Worm (Caenorhabditis elegans) whole organism, young adult: ENCODE data around the gene ZK1248.11.

ENCODE experiments used
- B0019.2 ChIP-seq: fragments of 200-800 bp; sonication (Bioruptor generic); conservative IDR thresholded peaks from 2 replicates; pipeline ENCODE4 v1.3.6; 2022; ENCODE audit warnings: missing genetic modification reagents, missing genetic modification characterization, missing compliant biosample characterization
- B0035.1 ChIP-seq: sonication (generic microtip); optimal IDR thresholded peaks from 2 replicates; lab custom pipeline; 2016; ENCODE audit warnings: missing genetic modification characterization, mild to moderate bottlenecking, missing compliant biosample characterization, missing genotype, missing genetic modification reagents
- F39B2.1 ChIP-seq: fragments of 200-800 bp; sonication (Bioruptor generic); IDR thresholded peaks from 2 replicates; pipeline ENCODE4 v1.3.6; 2022; ENCODE audit warnings: missing genetic modification reagents, missing genetic modification characterization, missing compliant biosample characterization
- F49E8.2 ChIP-seq: sonication (generic microtip); optimal IDR thresholded peaks from 3 replicates; lab custom pipeline; 2017; ENCODE audit warnings: missing genetic modification characterization, mild to moderate bottlenecking, missing compliant biosample characterization, antibody characterized with exemption, moderate library complexity; ENCODE audit not compliant: insufficient read depth
- F57A8.1 ChIP-seq: fragments of 200-800 bp; sonication (Bioruptor generic); optimal IDR thresholded peaks from 2 replicates; lab custom pipeline; 2018; ENCODE audit warnings: mild to moderate bottlenecking, missing genetic modification characterization, moderate library complexity, missing compliant biosample characterization
- K11D2.4 ChIP-seq: fragments of 200-800 bp; sonication (Bioruptor generic); IDR thresholded peaks from 2 replicates; pipeline ENCODE4 v1.3.6; 2022; ENCODE audit warnings: missing genetic modification reagents, missing genetic modification characterization, missing compliant biosample characterization
- K12H6.12 ChIP-seq: fragments of 200-800 bp; sonication (Bioruptor generic); optimal IDR thresholded peaks from 2 replicates; lab custom pipeline; 2018; ENCODE audit warnings: mild to moderate bottlenecking, missing genetic modification characterization, missing compliant biosample characterization
- Y67H2A.10 ChIP-seq: fragments of 200-800 bp; sonication (Bioruptor generic); conservative IDR thresholded peaks from 2 replicates; pipeline ENCODE4 v1.3.6; 2022; ENCODE audit warnings: missing genetic modification reagents, missing genetic modification characterization, missing compliant biosample characterization
- atf-7 ChIP-seq: sonication (generic microtip); optimal IDR thresholded peaks from 2 replicates; lab custom pipeline; 2017; ENCODE audit warnings: mild to moderate bottlenecking, missing genetic modification characterization, missing compliant biosample characterization
- athp-1 ChIP-seq: sonication (generic microtip); optimal IDR thresholded peaks from 2 replicates; lab custom pipeline; 2017; ENCODE audit warnings: mild to moderate bottlenecking, missing genetic modification characterization, missing compliant biosample characterization
- attf-3 ChIP-seq: fragments of 200-800 bp; sonication (Bioruptor generic); conservative IDR thresholded peaks from 2 replicates; pipeline ENCODE4 v1.3.6; 2022; ENCODE audit warnings: missing genetic modification reagents, missing genetic modification characterization, missing compliant biosample characterization
- attf-5 ChIP-seq: fragments of 200-800 bp; sonication (Bioruptor generic); optimal IDR thresholded peaks from 2 replicates; lab custom pipeline; 2018; ENCODE audit warnings: mild to moderate bottlenecking, missing genetic modification characterization, missing compliant biosample characterization
- bed-1 ChIP-seq: fragments of 200-800 bp; sonication (Bioruptor generic); IDR thresholded peaks from 2 replicates; pipeline ENCODE4 v1.3.6; 2022; ENCODE audit warnings: missing genetic modification reagents, missing genetic modification characterization, missing compliant biosample characterization
- ccch-3 ChIP-seq: fragments of 200-800 bp; sonication (Bioruptor generic); optimal IDR thresholded peaks from 2 replicates; lab custom pipeline; 2018; ENCODE audit warnings: mild to moderate bottlenecking, missing genetic modification characterization, missing compliant biosample characterization
- cebp-2 ChIP-seq: fragments of 200-800 bp; sonication (Bioruptor generic); IDR thresholded peaks from 2 replicates; pipeline ENCODE4 v1.3.6; 2022; ENCODE audit warnings: missing genetic modification characterization, missing compliant biosample characterization
- ceh-100 ChIP-seq: fragments of 200-800 bp; sonication (Bioruptor generic); IDR thresholded peaks from 2 replicates; pipeline ENCODE4 v1.3.6; 2022; ENCODE audit warnings: missing genetic modification reagents, missing genetic modification characterization, missing compliant biosample characterization
- ceh-27 ChIP-seq: fragments of 200-800 bp; sonication (Bioruptor generic); optimal IDR thresholded peaks from 2 replicates; lab custom pipeline; 2018; ENCODE audit warnings: mild to moderate bottlenecking, missing genetic modification characterization, moderate library complexity, missing compliant biosample characterization
- ceh-40 ChIP-seq: fragments of 200-800 bp; sonication (Bioruptor generic); IDR thresholded peaks from 2 replicates; pipeline ENCODE4 v1.3.6; 2022; ENCODE audit warnings: missing genetic modification characterization, missing compliant biosample characterization
- ceh-79 ChIP-seq: sonication (generic microtip); optimal IDR thresholded peaks from 2 replicates; lab custom pipeline; 2017; ENCODE audit warnings: mild to moderate bottlenecking, missing genetic modification characterization, missing compliant biosample characterization
- ceh-91 ChIP-seq: fragments of 200-800 bp; sonication (Bioruptor generic); IDR thresholded peaks from 2 replicates; pipeline ENCODE4 v1.3.6; 2022; ENCODE audit warnings: missing genetic modification reagents, missing genetic modification characterization, missing compliant biosample characterization
- dox-1 ChIP-seq: fragments of 200-800 bp; sonication (Bioruptor generic); IDR thresholded peaks from 2 replicates; pipeline ENCODE4 v1.3.6; 2022; ENCODE audit warnings: missing genetic modification reagents, missing genetic modification characterization, missing compliant biosample characterization
- egl-18 ChIP-seq: fragments of 200-800 bp; sonication (Bioruptor generic); IDR thresholded peaks from 2 replicates; pipeline ENCODE4 v1.3.6; 2022; ENCODE audit warnings: missing genetic modification reagents, missing genetic modification characterization, missing compliant biosample characterization
- fkh-3 ChIP-seq: sonication (generic microtip); optimal IDR thresholded peaks from 2 replicates; lab custom pipeline; 2016; ENCODE audit warnings: mild to moderate bottlenecking, missing genetic modification characterization, missing compliant biosample characterization
- hlh-12 ChIP-seq: sonication (generic microtip); optimal IDR thresholded peaks from 2 replicates; lab custom pipeline; 2016; ENCODE audit warnings: missing genetic modification characterization, missing compliant biosample characterization
- hlh-26 ChIP-seq: fragments of 200-800 bp; sonication (Bioruptor generic); conservative IDR thresholded peaks from 2 replicates; pipeline ENCODE4 v1.3.6; 2022; ENCODE audit warnings: missing genetic modification reagents, missing genetic modification characterization, missing compliant biosample characterization
- hmg-20 ChIP-seq: fragments of 200-800 bp; sonication (Bioruptor generic); IDR thresholded peaks from 2 replicates; pipeline ENCODE4 v1.3.6; 2022; ENCODE audit warnings: missing genetic modification reagents, missing genetic modification characterization, missing compliant biosample characterization
- hrde-1 ChIP-seq: sonication (generic microtip); optimal IDR thresholded peaks from 2 replicates; lab custom pipeline; 2016; ENCODE audit warnings: missing genetic modification characterization, mild to moderate bottlenecking, missing compliant biosample characterization, moderate library complexity, missing genotype, missing genetic modification reagents, borderline replicate concordance
- hsf-1 ChIP-seq: fragments of 200-800 bp; sonication (Bioruptor generic); IDR thresholded peaks from 2 replicates; pipeline ENCODE4 v1.3.6; 2022; ENCODE audit warnings: missing genetic modification reagents, missing genetic modification characterization, missing compliant biosample characterization
- let-607 ChIP-seq, 2 experiments: fragments of 200-800 bp in 1 of 2; sonication (Bioruptor generic) in 1 of 2; sonication (generic microtip) in 1 of 2; optimal IDR thresholded peaks; 2 replicates each; lab custom pipeline; 2016 to 2018; ENCODE audit warnings: mild to moderate bottlenecking in 2 of 2, missing compliant biosample characterization in 2 of 2, missing genetic modification characterization in 2 of 2, moderate library complexity in 2 of 2, missing genotype in 1 of 2
- lin-35 ChIP-seq, 3 experiments: fragments of 150-350 bp in 2 of 3; sonication (generic microtip) in 1 of 3; optimal IDR thresholded peaks; 2 replicates each; lab custom pipeline; 2014 to 2018; ENCODE audit warnings: missing biosample characterization in 3 of 3, missing genetic modification characterization in 3 of 3, missing genetic modification reagents in 3 of 3
- lin-40 ChIP-seq: sonication (generic microtip); optimal IDR thresholded peaks from 2 replicates; lab custom pipeline; 2016; ENCODE audit warnings: missing genetic modification characterization, mild to moderate bottlenecking, missing compliant biosample characterization, missing genotype, missing genetic modification reagents
- lin-54 ChIP-seq: fragments of 200-800 bp; sonication (Bioruptor generic); optimal IDR thresholded peaks from 2 replicates; lab custom pipeline; 2018; ENCODE audit warnings: mild to moderate bottlenecking, missing genetic modification characterization, missing compliant biosample characterization
- lsl-1 ChIP-seq: fragments of 200-800 bp; sonication (Bioruptor generic); optimal IDR thresholded peaks from 2 replicates; lab custom pipeline; 2018; ENCODE audit warnings: mild to moderate bottlenecking, missing genetic modification characterization, moderate library complexity, missing compliant biosample characterization
- madf-3 ChIP-seq: fragments of 200-800 bp; sonication (Bioruptor generic); IDR thresholded peaks from 2 replicates; pipeline ENCODE4 v1.3.6; 2022; ENCODE audit warnings: missing genetic modification reagents, missing genetic modification characterization, missing compliant biosample characterization
- madf-6 ChIP-seq: fragments of 200-800 bp; sonication (Bioruptor generic); IDR thresholded peaks from 2 replicates; pipeline ENCODE4 v1.3.6; 2022; ENCODE audit warnings: missing genetic modification reagents, missing genetic modification characterization, missing compliant biosample characterization
- mel-28 ChIP-seq: sonication (generic microtip); optimal IDR thresholded peaks from 2 replicates; lab custom pipeline; 2016; ENCODE audit warnings: borderline replicate concordance, mild to moderate bottlenecking, missing genetic modification characterization, missing compliant biosample characterization
- nfya-2 ChIP-seq: fragments of 200-800 bp; sonication (Bioruptor generic); IDR thresholded peaks from 2 replicates; pipeline ENCODE4 v1.3.6; 2022; ENCODE audit warnings: missing genetic modification reagents, missing genetic modification characterization, missing compliant biosample characterization
- nfyb-1 ChIP-seq: fragments of 200-800 bp; sonication (Bioruptor generic); IDR thresholded peaks from 2 replicates; pipeline ENCODE4 v1.3.6; 2022; ENCODE audit warnings: missing genetic modification reagents, missing genetic modification characterization, missing compliant biosample characterization
- nhr-27 ChIP-seq: fragments of 200-800 bp; sonication (Bioruptor generic); optimal IDR thresholded peaks from 2 replicates; lab custom pipeline; 2018; ENCODE audit warnings: mild to moderate bottlenecking, missing genetic modification characterization, moderate library complexity, missing compliant biosample characterization
- rec-8 ChIP-seq, 2 experiments: sonication (generic microtip); optimal IDR thresholded peaks; 2 replicates each; lab custom pipeline; 2016; ENCODE audit warnings: mild to moderate bottlenecking in 2 of 2, missing genetic modification characterization in 2 of 2, missing genetic modification reagents in 2 of 2, missing genotype in 2 of 2, missing biosample characterization in 1 of 2, missing compliant biosample characterization in 1 of 2, moderate library complexity in 1 of 2
- rpc-1 ChIP-seq, 2 experiments: fragments of 150-350 bp in 1 of 2; sonication (generic microtip) in 1 of 2; optimal IDR thresholded peaks; 2 replicates each; lab custom pipeline; 2014 to 2018; ENCODE audit warnings: missing biosample characterization in 1 of 2, missing genetic modification characterization in 1 of 2, missing genetic modification reagents in 1 of 2, missing genotype in 1 of 2
- snpc-1.1 ChIP-seq: sonication (generic microtip); optimal IDR thresholded peaks from 2 replicates; lab custom pipeline; 2017; ENCODE audit warnings: missing genetic modification characterization, mild to moderate bottlenecking, missing compliant biosample characterization, antibody characterized with exemption, moderate library complexity, missing genotype, missing genetic modification reagents; ENCODE audit not compliant: insufficient read depth
- sptf-2 ChIP-seq: fragments of 200-800 bp; sonication (Bioruptor generic); optimal IDR thresholded peaks from 2 replicates; lab custom pipeline; 2018; ENCODE audit warnings: mild to moderate bottlenecking, missing genetic modification characterization, missing compliant biosample characterization
- tbp1 ChIP-seq: fragments of 200-800 bp; sonication (Bioruptor generic); optimal IDR thresholded peaks from 2 replicates; lab custom pipeline; 2018; ENCODE audit warnings: mild to moderate bottlenecking, missing genetic modification characterization, missing compliant biosample characterization
- zfh-2 ChIP-seq: fragments of 200-800 bp; sonication (Bioruptor generic); conservative IDR thresholded peaks from 2 replicates; pipeline ENCODE4 v1.3.6; 2022; ENCODE audit warnings: missing genetic modification reagents, missing genetic modification characterization, missing compliant biosample characterization
- ztf-25 ChIP-seq: fragments of 200-800 bp; sonication (Bioruptor generic); IDR thresholded peaks from 2 replicates; pipeline ENCODE4 v1.3.6; 2022; ENCODE audit warnings: missing genetic modification reagents, missing genetic modification characterization, missing compliant biosample characterization
- ztf-26 ChIP-seq: sonication (generic microtip); optimal IDR thresholded peaks from 2 replicates; lab custom pipeline; 2017; ENCODE audit warnings: missing genetic modification characterization, missing compliant biosample characterization

ZK1248.11 gene

DNA sequence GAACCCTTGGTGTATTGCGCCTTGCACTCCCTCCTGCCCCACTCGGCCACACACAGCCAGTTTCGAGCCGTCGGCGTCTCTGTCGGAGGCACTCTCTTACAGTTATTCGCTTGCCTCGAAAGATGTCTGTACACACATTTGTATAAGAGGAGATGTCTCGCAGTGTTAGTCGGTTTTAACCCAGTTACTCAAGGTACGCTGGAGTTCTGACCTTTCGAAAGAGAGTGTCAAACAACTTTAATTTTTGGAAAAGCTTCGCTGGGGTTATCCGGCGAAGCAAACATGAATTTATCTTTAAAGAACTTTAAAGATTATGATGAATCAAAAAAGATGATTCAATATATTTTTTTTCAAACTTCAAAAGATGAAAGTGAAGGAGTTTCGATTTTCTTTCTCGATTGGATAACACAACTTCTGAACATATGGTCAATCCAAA, 16.3 kb upstream of the ZK1248.11 start:
- peak; percentile 99 for TF ChIP-seq snpc-1.1 (tag; lab: Kevin White, UChicago)
- peak; percentile 99 for TF ChIP-seq nfyb-1 (GFP tag; lab: Robert Waterston, UW)
- peak; percentile 95 for TF ChIP-seq madf-3 (GFP tag; lab: Robert Waterston, UW)
- TF ChIP-seq ztf-25 (GFP tag; lab: Robert Waterston, UW): peak; percentile 80
- TF ChIP-seq bed-1 (GFP tag; lab: Robert Waterston, UW): peak; percentile 77; the same call in 1 of the 2 replicates
- peak; percentile 99 for TF ChIP-seq K12H6.12
- peak; percentile 98 for TF ChIP-seq atf-7 (tag; lab: Kevin White, UChicago)
- peak; percentile 94 for TF ChIP-seq cebp-2
- peak; percentile 99 for TF ChIP-seq dox-1 (GFP tag; lab: Robert Waterston, UW)
- peak; percentile 83 to 94 for TF ChIP-seq let-607 (tag; optimal IDR thresholded peaks at IDR 0.05; lab: Kevin White, UChicago)
- TF ChIP-seq attf-5: peak; percentile 95
- peak; percentile 91 for TF ChIP-seq sptf-2
- peak; percentile 90 for TF ChIP-seq Y67H2A.10
- TF ChIP-seq ceh-27 (GFP tag; lab: Kevin White, UChicago): peak; percentile 99
- peak; percentile 94 for TF ChIP-seq madf-6 (GFP tag; lab: Robert Waterston, UW)
- peak; percentile 82 for TF ChIP-seq B0019.2 (GFP tag; lab: Robert Waterston, UW)
- TF ChIP-seq lin-40 (tag; lab: Kevin White, UChicago): peak; percentile 99
- TF ChIP-seq nhr-27: peak; percentile 93
- peak; percentile 94 for TF ChIP-seq hrde-1
- peak; percentile 84 for TF ChIP-seq lsl-1
- TF ChIP-seq attf-3 (GFP tag; lab: Robert Waterston, UW): peak; percentile 84
- peak; percentile 76 for TF ChIP-seq ceh-91
- peak; percentile 97 for TF ChIP-seq hmg-20 (GFP tag; lab: Robert Waterston, UW)
- peak; percentile 98 for TF ChIP-seq ztf-26 (tag; lab: Kevin White, UChicago)
- TF ChIP-seq athp-1 (tag; lab: Kevin White, UChicago): peak; percentile 95
- TF ChIP-seq lin-54 (GFP tag; lab: Kevin White, UChicago): peak; percentile 96
- peak; percentile 80 for TF ChIP-seq ceh-40
- peak; percentile 97 for TF ChIP-seq ceh-79 (tag; lab: Kevin White, UChicago)
- peak; percentile 76; the same call in 1 of the 2 replicates for TF ChIP-seq nfya-2
- TF ChIP-seq hsf-1: peak; percentile 82
- peak; percentile 31 for TF ChIP-seq ccch-3 (GFP tag; lab: Kevin White, UChicago)
- peak; percentile 87 for TF ChIP-seq mel-28 (tag; lab: Kevin White, UChicago)
- peak; percentile 86 to 93 for TF ChIP-seq rec-8 (tag; optimal IDR thresholded peaks at IDR 0.05; lab: Kevin White, UChicago)
- TF ChIP-seq B0035.1: peak; percentile 97
- TF ChIP-seq egl-18: peak; percentile 95
- TF ChIP-seq F57A8.1 (GFP tag; lab: Kevin White, UChicago): peak; percentile 87
- peak; percentile 2 for TF ChIP-seq hlh-12
- peak; percentile 21 for TF ChIP-seq rpc-1 (optimal IDR thresholded peaks at IDR 0.05; lab: Kevin White, UChicago)
- TF ChIP-seq rpc-1 (tag; optimal IDR thresholded peaks at IDR 0.05; lab: Kevin White, UChicago): peak; percentile 29
- peak; percentile 97 for TF ChIP-seq F49E8.2
- peak; percentile 84 for TF ChIP-seq tbp1 (GFP tag; lab: Kevin White, UChicago)
- no peak for TF ChIP-seq hlh-26 (GFP tag; lab: Robert Waterston, UW)
- peak; percentile 86 for TF ChIP-seq fkh-3 (tag; lab: Kevin White, UChicago)
- TF ChIP-seq K11D2.4: peak; percentile 98
- peak in 2 of 3 experiments; percentile 91 to 94 for TF ChIP-seq lin-35 (GFP tag; optimal IDR thresholded peaks at IDR 0.05; lab: Kevin White, UChicago)
- TF ChIP-seq zfh-2 (GFP tag; lab: Robert Waterston, UW): peak; percentile 97
- TF ChIP-seq F39B2.1: peak; percentile 89
- TF ChIP-seq ceh-100 (GFP tag; lab: Robert Waterston, UW): peak; percentile 95
